Worm (Caenorhabditis elegans): ENCODE measurements around the gene C05D11.8.

C05D11.8 gene

DNA sequence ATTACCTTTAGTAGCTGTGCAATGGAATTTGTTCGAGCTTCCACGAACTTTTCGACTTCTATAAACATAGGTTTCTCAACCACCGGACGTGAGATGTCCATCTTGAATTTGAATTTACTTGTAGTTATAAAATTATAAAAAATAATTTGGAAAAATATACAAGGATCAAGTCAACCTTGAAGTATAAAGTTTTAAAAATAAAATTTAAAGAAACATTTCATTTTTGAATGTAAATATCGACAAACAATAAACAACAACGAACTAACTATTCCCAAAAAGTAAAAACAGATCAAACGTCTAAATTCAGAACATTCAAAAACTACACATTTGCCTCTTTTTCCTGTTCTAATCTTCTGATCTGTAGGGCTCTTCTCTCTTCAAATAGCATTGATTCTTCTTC lies 3.7 kb upstream of the C05D11.8 start, which contains the start of gene popl-1:
Gene popl-1 (minus strand): TSS at position 101 of the 400 bp plus-strand sequence.
- TF ChIP-seq unc-130 (GFP tag; optimal IDR thresholded peaks at IDR 0.05) (no peak), pbrm-1 (GFP tag; IDR thresholded peaks at IDR 0.05) (no peak), akir-1 (GFP tag; optimal IDR thresholded peaks at IDR 0.05) (no peak), lin-26 (GFP tag; IDR thresholded peaks at IDR 0.05) (no peak), tbp1 (GFP tag; optimal IDR thresholded peaks at IDR 0.05) (no peak), B0019.2 (GFP tag; conservative IDR thresholded peaks at IDR 0.05) (no peak), zfh-2 (GFP tag; conservative IDR thresholded peaks at IDR 0.05) (no peak), bed-2 (GFP tag; IDR thresholded peaks at IDR 0.05) (no peak), ztf-26 (tag; optimal IDR thresholded peaks at IDR 0.05) (no peak), hlh-12 (tag; optimal IDR thresholded peaks at IDR 0.05) (no peak), snpc-1.1 (tag; optimal IDR thresholded peaks at IDR 0.05; ENCODE audit: insufficient read depth) (no peak), attf-6 (GFP tag; IDR thresholded peaks at IDR 0.05) (no peak), B0336.3 (GFP tag; IDR thresholded peaks at IDR 0.05) (no peak), nhr-27 (tag; optimal IDR thresholded peaks at IDR 0.05) (no peak), Y53F4B.3 (GFP tag; IDR thresholded peaks at IDR 0.05) (no peak)

ce11 chrIII:6422721-6423120 lies 4.4 kb downstream of the C05D11.8 start:
- TF ChIP-seq egl-18 (GFP tag; IDR thresholded peaks at IDR 0.05) (no peak), zfh-2 (GFP tag; conservative IDR thresholded peaks at IDR 0.05) (no peak), repo-1 (tag; optimal IDR thresholded peaks at IDR 0.05) (no peak), nhr-80 (tag; optimal IDR thresholded peaks at IDR 0.05) (peak; percentile 20), cebp-1 (GFP tag; IDR thresholded peaks at IDR 0.05) (no peak), cebp-1 (tag; optimal IDR thresholded peaks at IDR 0.05) (peak; percentile 35), attf-5 (GFP tag; optimal IDR thresholded peaks at IDR 0.05) (peak; percentile 6), unc-62 (GFP tag; optimal IDR thresholded peaks at IDR 0.05) (no peak), atf-7 (tag; optimal IDR thresholded peaks at IDR 0.05) (peak; percentile 17), Y53F4B.3 (GFP tag; IDR thresholded peaks at IDR 0.05) (no peak), F10E7.11 (tag; optimal IDR thresholded peaks at IDR 0.05) (no peak)

DNA sequence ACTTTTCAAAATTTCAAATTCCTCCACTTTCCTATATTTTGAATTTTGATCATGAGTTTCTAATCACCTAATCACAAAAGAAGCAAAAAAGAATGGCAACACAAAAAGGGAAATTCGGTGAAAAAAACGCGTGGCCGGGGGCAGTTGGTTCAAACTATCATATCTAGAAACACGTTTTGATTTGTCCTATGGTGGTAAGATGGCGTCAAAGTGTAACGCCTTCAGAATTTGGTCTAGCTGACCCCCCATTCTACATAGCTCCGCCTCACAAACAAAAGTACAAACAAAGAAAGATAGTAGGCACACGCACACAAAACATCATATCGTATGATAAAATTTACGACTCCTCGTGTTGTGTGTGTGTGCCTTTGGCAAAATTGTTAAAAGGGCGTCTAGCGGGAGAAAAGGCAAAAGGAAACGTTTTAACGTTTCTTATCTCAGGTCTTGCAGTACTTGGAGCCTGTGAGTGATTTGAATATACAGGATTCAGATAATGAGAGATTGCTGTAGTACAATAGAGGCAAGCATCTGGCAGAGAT lies 5.1 kb downstream of the C05D11.8 start:
- TF ChIP-seq F10E7.11 (tag; optimal IDR thresholded peaks at IDR 0.05) (no peak), lin-26 (GFP tag; IDR thresholded peaks at IDR 0.05) (peak; percentile 46; the same call in 1 of the 2 replicates), nhr-80 (tag; optimal IDR thresholded peaks at IDR 0.05) (peak; percentile 72), hmg-1.2 (GFP tag; IDR thresholded peaks at IDR 0.05) (peak; percentile 30; the same call in 1 of the 2 replicates), dox-1 (GFP tag; IDR thresholded peaks at IDR 0.05) (peak; percentile 15; the same call in 1 of the 2 replicates), him-1 (tag; optimal IDR thresholded peaks at IDR 0.05) (no peak)

- TF ChIP-seq lin-35 (GFP tag; optimal IDR thresholded peaks at IDR 0.05): peak in 1 of 3 experiments; percentile 6
- TF ChIP-seq B0261.1 (tag; optimal IDR thresholded peaks at IDR 0.05): no peak
- no peak for TF ChIP-seq mcd-1 (GFP tag; IDR thresholded peaks at IDR 0.05)
- TF ChIP-seq repo-1 (tag; optimal IDR thresholded peaks at IDR 0.05): peak; percentile 25
- no peak for TF ChIP-seq aptf-2 (GFP tag; conservative IDR thresholded peaks at IDR 0.05)
- peak; percentile 43 for TF ChIP-seq ama-1 (optimal IDR thresholded peaks at IDR 0.05)
- TF ChIP-seq ama-1 (GFP tag; optimal IDR thresholded peaks at IDR 0.05): no peak
- no peak for TF ChIP-seq hmg-20 (GFP tag; IDR thresholded peaks at IDR 0.05)
- TF ChIP-seq madf-8 (GFP tag; conservative IDR thresholded peaks at IDR 0.05): no peak
- no peak for TF ChIP-seq egl-44 (GFP tag; IDR thresholded peaks at IDR 0.05)
- no peak for TF ChIP-seq him-1 (tag; optimal IDR thresholded peaks at IDR 0.05)
- no peak for TF ChIP-seq ceh-79 (tag; optimal IDR thresholded peaks at IDR 0.05)
- TF ChIP-seq hrde-1 (tag; optimal IDR thresholded peaks at IDR 0.05; ENCODE audit: borderline replicate concordance): no peak
Observed at ce11 chrIII:6421473-6421872, 5.6 kb downstream of the C05D11.8 start.
